Worm (Caenorhabditis elegans): ENCODE results near the gene srw-24.

Gene srw-24

DNA sequence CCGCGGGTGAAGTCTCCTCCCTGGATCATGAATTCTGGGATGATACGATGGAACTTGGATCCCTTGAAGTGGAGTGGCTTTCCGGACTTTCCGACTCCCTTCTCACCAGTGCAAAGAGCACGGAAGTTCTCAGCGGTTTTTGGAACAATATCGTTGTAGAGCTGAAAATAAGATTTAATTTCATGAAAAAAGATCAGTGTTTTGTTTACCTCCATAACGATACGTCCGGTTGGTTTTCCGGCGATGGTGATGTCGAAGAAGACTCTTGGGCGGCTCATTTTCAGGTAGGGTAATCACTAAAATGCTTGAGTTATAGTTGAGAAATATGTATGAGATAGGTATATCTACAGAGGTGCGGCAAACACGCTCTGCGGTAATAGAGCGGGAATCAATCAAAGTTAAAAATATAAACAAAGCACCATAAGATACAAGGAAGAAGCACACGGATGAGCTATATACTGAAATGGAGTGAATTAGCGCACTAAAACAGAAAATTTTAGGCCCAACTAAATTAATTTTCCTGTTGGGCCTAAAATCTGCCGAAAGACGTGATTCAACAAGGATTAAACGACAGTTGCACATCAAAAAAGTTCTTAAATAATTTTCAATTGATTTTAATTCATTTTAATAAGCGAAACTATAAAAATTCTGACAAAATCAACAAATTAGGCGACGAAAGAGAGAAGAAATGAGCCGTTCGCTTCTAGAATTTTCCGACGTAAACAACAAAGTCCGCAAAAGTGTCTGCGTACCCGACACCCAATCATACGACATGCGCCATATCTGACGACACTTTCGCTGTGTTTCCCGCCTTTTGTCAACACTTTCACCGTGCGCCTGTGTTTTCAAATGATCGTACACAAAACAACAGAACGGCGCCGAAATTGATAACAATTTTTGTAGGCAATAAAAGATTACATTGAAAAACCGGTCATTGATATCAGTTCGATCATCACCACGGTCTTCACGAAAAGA, 36.4 kb upstream of the srw-24 start, which contains the start of the genes cyn-7 and bath-36:
Gene cyn-7 (minus strand): TSS at position 296 of the 975 bp plus-strand sequence.
Gene bath-36 (plus strand): TSS at position 806 of the 975 bp plus-strand sequence.
- no peak for TF ChIP-seq mab-5 (tag; optimal IDR thresholded peaks at IDR 0.05)
- TF ChIP-seq ceh-43 (GFP tag; optimal IDR thresholded peaks at IDR 0.05): no peak
- TF ChIP-seq blmp-1 (tag; optimal IDR thresholded peaks at IDR 0.05): peak; percentile 13
- no peak for TF ChIP-seq ceh-39 (tag; optimal IDR thresholded peaks at IDR 0.05)
- peak; percentile 77 for TF ChIP-seq lin-13 (tag; optimal IDR thresholded peaks at IDR 0.05)
- TF ChIP-seq sptf-1 (tag; optimal IDR thresholded peaks at IDR 0.05): peak; percentile 7
- TF ChIP-seq nhr-237 (tag; optimal IDR thresholded peaks at IDR 0.05): peak; percentile 1
- TF ChIP-seq lsy-2 (tag; optimal IDR thresholded peaks at IDR 0.05): peak; percentile 54
- peak; percentile 56 for TF ChIP-seq mep-1 (tag; optimal IDR thresholded peaks at IDR 0.05)
- peak; percentile 22 for TF ChIP-seq drap-1 (GFP tag; optimal IDR thresholded peaks at IDR 0.05)
- no peak for TF ChIP-seq nhr-28 (tag; optimal IDR thresholded peaks at IDR 0.05)
- TF ChIP-seq elt-1 (tag; optimal IDR thresholded peaks at IDR 0.05; ENCODE audit: borderline replicate concordance, insufficient read depth): no peak
- TF ChIP-seq elt-3 (tag; optimal IDR thresholded peaks at IDR 0.05): no peak
- TF ChIP-seq pha-4 (tag; optimal IDR thresholded peaks at IDR 0.05): peak; percentile 92
- no peak for TF ChIP-seq ceh-83 (GFP tag; optimal IDR thresholded peaks at IDR 0.05)
- TF ChIP-seq unc-120 (tag; optimal IDR thresholded peaks at IDR 0.05; ENCODE audit: poor library complexity, severe bottlenecking): peak; percentile 27
- TF ChIP-seq ces-1 (GFP tag; optimal IDR thresholded peaks at IDR 0.05): peak; percentile 68
- TF ChIP-seq ham-2 (GFP tag; optimal IDR thresholded peaks at IDR 0.05): no peak
- TF ChIP-seq zip-8 (tag; optimal IDR thresholded peaks at IDR 0.05): no peak
- TF ChIP-seq nhr-2 (tag; optimal IDR thresholded peaks at IDR 0.05): no peak
- no peak for TF ChIP-seq flh-1 (GFP tag; optimal IDR thresholded peaks at IDR 0.05)
- no peak for TF ChIP-seq cnd-1 (tag; optimal IDR thresholded peaks at IDR 0.05)
- no peak for TF ChIP-seq unc-62 (GFP tag; optimal IDR thresholded peaks at IDR 0.05)

ce11 chrV:15189567-15189966, 34.2 kb upstream of the srw-24 start, which contains the start of gene cyn-3:
TSS of gene cyn-3 (plus strand) at chrV:15189927.
- TF ChIP-seq tbx-8 (GFP tag; optimal IDR thresholded peaks at IDR 0.05): no peak
- peak; percentile 26 for TF ChIP-seq ceh-39 (tag; optimal IDR thresholded peaks at IDR 0.05)
- TF ChIP-seq nhr-2 (tag; optimal IDR thresholded peaks at IDR 0.05): no peak
- TF ChIP-seq sptf-1 (tag; optimal IDR thresholded peaks at IDR 0.05): no peak
- peak; percentile 71 for TF ChIP-seq nhr-237 (tag; optimal IDR thresholded peaks at IDR 0.05)
- peak; percentile 81 for TF ChIP-seq ces-1 (GFP tag; optimal IDR thresholded peaks at IDR 0.05)
- TF ChIP-seq lin-13 (tag; optimal IDR thresholded peaks at IDR 0.05): peak; percentile 58
- TF ChIP-seq pha-4 (tag; optimal IDR thresholded peaks at IDR 0.05): peak; percentile 77
- TF ChIP-seq mls-2 (tag; optimal IDR thresholded peaks at IDR 0.05): no peak
- TF ChIP-seq hlh-1 (tag; optimal IDR thresholded peaks at IDR 0.05): peak; percentile 18
- peak; percentile 83 for TF ChIP-seq lsy-2 (tag; optimal IDR thresholded peaks at IDR 0.05)
- TF ChIP-seq mep-1 (tag; optimal IDR thresholded peaks at IDR 0.05): peak; percentile 78

- TF ChIP-seq lin-32 (GFP tag; optimal IDR thresholded peaks at IDR 0.05) (peak; percentile 83), nhr-237 (tag; optimal IDR thresholded peaks at IDR 0.05) (no peak), ceh-83 (GFP tag; optimal IDR thresholded peaks at IDR 0.05) (peak; percentile 93), mls-2 (tag; optimal IDR thresholded peaks at IDR 0.05) (peak; percentile 93), unc-120 (tag; optimal IDR thresholded peaks at IDR 0.05; ENCODE audit: poor library complexity, severe bottlenecking) (peak; percentile 94), pha-4 (tag; optimal IDR thresholded peaks at IDR 0.05) (peak; percentile 75), sem-2 (GFP tag; optimal IDR thresholded peaks at IDR 0.05) (peak; percentile 84), drap-1 (GFP tag; optimal IDR thresholded peaks at IDR 0.05) (peak; percentile 99), ceh-43 (GFP tag; optimal IDR thresholded peaks at IDR 0.05) (peak; percentile 84), mab-5 (tag; optimal IDR thresholded peaks at IDR 0.05) (peak; percentile 26), M03D4.4 (tag; optimal IDR thresholded peaks at IDR 0.05) (peak; percentile 90), unc-62 (GFP tag; optimal IDR thresholded peaks at IDR 0.05) (peak; percentile 24), bed-3 (GFP tag; optimal IDR thresholded peaks at IDR 0.05) (peak; percentile 76), lsy-2 (tag; optimal IDR thresholded peaks at IDR 0.05) (peak; percentile 52), hlh-1 (tag; optimal IDR thresholded peaks at IDR 0.05) (peak; percentile 28), mep-1 (tag; optimal IDR thresholded peaks at IDR 0.05) (peak; percentile 47), ztf-11 (tag; optimal IDR thresholded peaks at IDR 0.05) (peak; percentile 1), nhr-2 (tag; optimal IDR thresholded peaks at IDR 0.05) (no peak), nhr-28 (tag; optimal IDR thresholded peaks at IDR 0.05) (no peak), ham-2 (GFP tag; optimal IDR thresholded peaks at IDR 0.05) (peak; percentile 81), zip-8 (tag; optimal IDR thresholded peaks at IDR 0.05) (no peak), cnd-1 (tag; optimal IDR thresholded peaks at IDR 0.05) (peak; percentile 94), flh-1 (GFP tag; optimal IDR thresholded peaks at IDR 0.05) (peak; percentile 77), nhr-12 (tag; optimal IDR thresholded peaks at IDR 0.05) (no peak), ces-1 (GFP tag; optimal IDR thresholded peaks at IDR 0.05) (no peak), tbx-8 (GFP tag; optimal IDR thresholded peaks at IDR 0.05) (peak; percentile 88), snpc-4 (tag; optimal IDR thresholded peaks at IDR 0.05) (no peak), lin-13 (tag; optimal IDR thresholded peaks at IDR 0.05) (peak; percentile 61), sptf-1 (tag; optimal IDR thresholded peaks at IDR 0.05) (peak; percentile 93)
These were observed 32.9 kb upstream of the srw-24 start, which contains the start of gene Y75B12B.11 for ce11 chrV:15190903-15191302. TSS of gene Y75B12B.11 (plus strand) at chrV:15191296.
